Fruit fly (Drosophila melanogaster): Measurements from ENCODE around the gene AlkB.

DNA sequence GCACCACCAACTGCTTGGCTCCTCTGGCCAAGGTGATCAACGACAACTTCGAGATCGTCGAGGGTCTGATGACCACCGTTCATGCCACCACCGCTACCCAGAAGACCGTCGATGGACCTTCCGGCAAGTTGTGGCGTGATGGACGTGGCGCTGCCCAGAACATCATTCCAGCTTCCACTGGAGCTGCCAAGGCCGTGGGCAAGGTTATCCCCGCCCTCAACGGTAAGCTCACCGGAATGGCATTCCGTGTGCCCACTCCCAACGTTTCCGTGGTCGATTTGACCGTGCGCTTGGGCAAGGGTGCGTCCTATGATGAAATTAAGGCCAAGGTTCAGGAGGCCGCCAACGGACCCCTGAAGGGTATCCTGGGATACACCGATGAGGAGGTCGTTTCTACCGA lies 9.5 kb upstream of the AlkB start:
- TF ChIP-seq Dll (optimal IDR thresholded peaks at IDR 0.05) (no peak), psq (optimal IDR thresholded peaks at IDR 0.05) (no peak)

Measured in whole organism.